Fruit fly (Drosophila melanogaster): ENCODE results near the gene Tpc1.
A peak's percentile ranks its signal among the peaks of the same experiment; 100 is the strongest.

The Tpc1 gene

DNA sequence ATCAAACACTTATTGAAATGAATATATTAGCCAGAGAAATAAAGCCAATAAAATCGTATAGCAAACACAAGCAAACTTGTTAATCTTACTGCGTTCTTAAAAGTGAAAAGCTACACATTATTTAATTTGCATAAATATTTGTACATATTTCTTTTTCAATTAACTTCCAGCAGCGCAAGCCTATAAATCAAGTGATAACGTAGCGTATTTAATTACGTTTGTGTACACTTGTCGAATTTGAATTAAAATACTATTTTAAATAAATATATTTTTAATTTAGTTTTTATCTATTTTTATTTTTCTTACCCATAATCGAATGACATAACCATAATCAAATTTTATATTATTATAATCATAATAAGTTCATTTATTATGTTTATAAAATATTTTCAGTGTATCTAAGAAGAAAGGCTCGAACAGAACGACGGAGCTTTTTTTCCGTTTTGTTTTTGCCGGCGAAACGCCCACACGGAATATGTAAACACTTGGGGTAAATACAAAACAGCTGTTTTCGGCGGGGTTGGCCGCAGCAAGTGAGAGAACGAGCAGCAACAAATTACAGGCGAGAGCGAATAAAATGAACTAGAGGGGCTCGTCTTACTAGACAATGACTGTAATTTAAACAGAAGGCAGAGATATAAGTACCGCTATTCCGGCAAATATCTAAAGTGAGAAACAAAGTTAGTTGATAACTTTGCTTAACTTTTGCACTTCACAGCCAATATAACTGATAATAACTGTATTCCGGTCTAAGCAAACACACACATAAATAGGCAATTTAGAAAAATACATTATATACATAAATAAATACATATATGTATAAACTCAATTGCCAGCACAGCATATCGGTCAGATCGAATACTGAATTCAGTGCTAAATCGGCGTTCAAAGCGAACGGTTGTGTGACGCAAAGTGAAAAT, 6.2 kb downstream of the Tpc1 start, which contains the start of gene Sodh2 (continued):
- peak; percentile 10 for TF ChIP-seq CG6654 (GFP tag; optimal IDR thresholded peaks at IDR 0.05)
- TF ChIP-seq CG32772 (GFP tag; IDR thresholded peaks at IDR 0.05): peak; percentile 73
- TF ChIP-seq PHDP (tag; optimal IDR thresholded peaks at IDR 0.05): peak; percentile 79
- TF ChIP-seq CG7928 (GFP tag; optimal IDR thresholded peaks at IDR 0.05): peak; percentile 52
- TF ChIP-seq Adf1 (GFP tag; IDR thresholded peaks at IDR 0.05): peak; percentile 59; the same call in 1 of the 2 replicates
- TF ChIP-seq mirr (GFP tag; optimal IDR thresholded peaks at IDR 0.05): peak; percentile 72
- peak; percentile 53 for TF ChIP-seq CG14667 (GFP tag; IDR thresholded peaks at IDR 0.05)
- no peak for TF ChIP-seq gfzf (GFP tag; optimal IDR thresholded peaks at IDR 0.05)
- TF ChIP-seq seq (GFP tag; IDR thresholded peaks at IDR 0.05): peak; percentile 74
- TF ChIP-seq da (GFP tag; optimal IDR thresholded peaks at IDR 0.05): no peak
- TF ChIP-seq exex (tag; optimal IDR thresholded peaks at IDR 0.05): peak; percentile 59
- TF ChIP-seq CG6791 (GFP tag; IDR thresholded peaks at IDR 0.05; ENCODE audit: partially characterized antibody): no peak
- no peak for TF ChIP-seq Doc3 (GFP tag; IDR thresholded peaks at IDR 0.05; ENCODE audit: partially characterized antibody)
- peak; percentile 30 to 59 for TF ChIP-seq Pdp1 (GFP tag; optimal IDR thresholded peaks at IDR 0.05)
- peak; percentile 64; the same call in 1 of the 2 replicates for TF ChIP-seq Taf1 (GFP tag; IDR thresholded peaks at IDR 0.05)
- peak; percentile 56 for TF ChIP-seq CG6254 (GFP tag; optimal IDR thresholded peaks at IDR 0.05)
- peak; percentile 95 for TF ChIP-seq Med (GFP tag)
- peak; percentile 86 for TF ChIP-seq CG6765 (GFP tag; optimal IDR thresholded peaks at IDR 0.05)
- no peak for TF ChIP-seq bbx (GFP tag; IDR thresholded peaks at IDR 0.05; ENCODE audit: partially characterized antibody)
- TF ChIP-seq stwl (tag; optimal IDR thresholded peaks at IDR 0.05): no peak
- TF ChIP-seq Bdp1 (GFP tag; optimal IDR thresholded peaks at IDR 0.05): peak; percentile 27
- peak; percentile 61 for TF ChIP-seq H15 (GFP tag; IDR thresholded peaks at IDR 0.05)
- TF ChIP-seq CG30431 (GFP tag; optimal IDR thresholded peaks at IDR 0.05): no peak
- TF ChIP-seq HHEX (GFP tag; optimal IDR thresholded peaks at IDR 0.05): peak; percentile 84
- no peak for TF ChIP-seq kay (GFP tag; optimal IDR thresholded peaks at IDR 0.05)
- peak; percentile 65; the same call in 1 of the 3 replicates for TF ChIP-seq CG6175 (GFP tag; IDR thresholded peaks at IDR 0.05)
- TF ChIP-seq CG2129 (GFP tag; IDR thresholded peaks at IDR 0.05; ENCODE audit: partially characterized antibody): no peak
- 0 out of 2 replicates have a peak, but pooled peaks have one; percentile 13 for TF ChIP-seq ssp (GFP tag; IDR thresholded peaks at IDR 0.05)
- TF ChIP-seq CG1832 (GFP tag; optimal IDR thresholded peaks at IDR 0.05): no peak
- peak; percentile 81 for TF ChIP-seq CG1603 (tag; optimal IDR thresholded peaks at IDR 0.05)
- peak; percentile 88 for TF ChIP-seq CG17361 (GFP tag; IDR thresholded peaks at IDR 0.05)
- peak; percentile 79 for TF ChIP-seq Dek (tag; optimal IDR thresholded peaks at IDR 0.05)
- TF ChIP-seq CG5180 (GFP tag; optimal IDR thresholded peaks at IDR 0.05): peak; percentile 68
- TF ChIP-seq nmo (GFP tag; optimal IDR thresholded peaks at IDR 0.05): peak; percentile 61
- peak; percentile 77 for TF ChIP-seq CG12104 (GFP tag; optimal IDR thresholded peaks at IDR 0.05)
- 0 out of 2 replicates have a peak, but pooled peaks have one; percentile 19 for TF ChIP-seq Gsc (GFP tag; IDR thresholded peaks at IDR 0.05)
- peak; percentile 84 for TF ChIP-seq slbo (GFP tag; IDR thresholded peaks at IDR 0.05)
- peak; percentile 62 for TF ChIP-seq al (GFP tag; IDR thresholded peaks at IDR 0.05)
- TF ChIP-seq Max (GFP tag; optimal IDR thresholded peaks at IDR 0.05): peak; percentile 42
- TF ChIP-seq eyg (GFP tag; optimal IDR thresholded peaks at IDR 0.05): peak; percentile 8
- TF ChIP-seq ind (GFP tag; optimal IDR thresholded peaks at IDR 0.05): peak; percentile 61
- TF ChIP-seq CG10209 (GFP tag; optimal IDR thresholded peaks at IDR 0.05): peak; percentile 73
- TF ChIP-seq ase (GFP tag; IDR thresholded peaks at IDR 0.05): peak; percentile 57; the same call in 2 of the 3 replicates
- no peak for TF ChIP-seq MESR4 (GFP tag; optimal IDR thresholded peaks at IDR 0.05)
- TF ChIP-seq jing (GFP tag; optimal IDR thresholded peaks at IDR 0.05): no peak
- TF ChIP-seq Bteb2 (GFP tag; optimal IDR thresholded peaks at IDR 0.05): peak; percentile 64
- TF ChIP-seq bigmax (GFP tag; optimal IDR thresholded peaks at IDR 0.05): peak; percentile 13
- TF ChIP-seq ara (GFP tag; IDR thresholded peaks at IDR 0.05): peak; percentile 66
